Worm (Caenorhabditis elegans) whole organism, L2 larva: ENCODE measurements around the gene egrh-3.

Source experiments
- R02D3.7 ChIP-seq: fragments of 150-350 bp; optimal IDR thresholded peaks from 2 replicates; lab custom pipeline; 2014; ENCODE audit warnings: missing biosample characterization, missing genetic modification characterization
- ama-1 ChIP-seq: fragments of 150-350 bp; optimal IDR thresholded peaks from 2 replicates; lab custom pipeline; 2018; ENCODE audit warnings: inconsistent platforms
- ceh-82 ChIP-seq: fragments of 150-350 bp; optimal IDR thresholded peaks from 2 replicates; lab custom pipeline; 2014; ENCODE audit warnings: missing biosample characterization, missing genetic modification characterization
- egl-27 ChIP-seq: sonication (generic microtip); optimal IDR thresholded peaks from 3 replicates; lab custom pipeline; 2017; ENCODE audit warnings: missing biosample characterization, missing genetic modification reagents, missing genetic modification characterization
- lin-13 ChIP-seq: fragments of 150-350 bp; optimal IDR thresholded peaks from 2 replicates; lab custom pipeline; 2014; ENCODE audit warnings: missing biosample characterization, missing genetic modification reagents, missing genetic modification characterization
- mdl-1 ChIP-seq, 2 experiments: fragments of 150-350 bp in 1 of 2; sonication (generic microtip) in 1 of 2; optimal IDR thresholded peaks; 2 replicates each; lab custom pipeline; 2017; ENCODE audit warnings: missing biosample characterization in 2 of 2, missing genetic modification characterization in 2 of 2
- nhr-12 ChIP-seq: fragments of 150-350 bp; optimal IDR thresholded peaks from 2 replicates; lab custom pipeline; 2014; ENCODE audit warnings: missing biosample characterization, missing genetic modification characterization
- nhr-23 ChIP-seq: fragments of 150-350 bp; optimal IDR thresholded peaks from 2 replicates; lab custom pipeline; 2014; ENCODE audit warnings: missing biosample characterization, missing genetic modification reagents, missing genetic modification characterization
- zag-1 ChIP-seq: fragments of 150-350 bp; optimal IDR thresholded peaks from 2 replicates; lab custom pipeline; 2014; ENCODE audit warnings: missing biosample characterization, missing genetic modification characterization

- TF ChIP-seq ceh-82 (tag; lab: Kevin White, UChicago) (no peak), nhr-23 (tag; lab: Kevin White, UChicago) (no peak), ama-1 (lab: Kevin White, UChicago) (no peak), nhr-12 (tag; lab: Kevin White, UChicago) (no peak), zag-1 (no peak), R02D3.7 (tag; lab: Kevin White, UChicago) (no peak), mdl-1 (tag; optimal IDR thresholded peaks at IDR 0.05; lab: Kevin White, UChicago) (no peak), egl-27 (tag; lab: Kevin White, UChicago) (no peak), lin-13 (GFP tag; lab: Kevin White, UChicago) (peak; percentile 3)
Measured at ce11 chrIV:2666586-2667100, 21.9 kb downstream of the egrh-3 start, which contains the start of gene Y69A2AR.1.
